Fruit fly (Drosophila melanogaster) whole organism, embryonic: ENCODE results near the gene CG9107.

Experiments used
- Asciz ChIP-seq: fragments of 200-800 bp; sonication (Bioruptor generic); optimal IDR thresholded peaks from 2 replicates; lab custom pipeline; 2017; ENCODE audit warnings: missing biosample characterization, mild to moderate bottlenecking, missing genetic modification characterization, missing genetic modification reagents
- CG10147 ChIP-seq: fragments of 200-800 bp; sonication (Bioruptor generic); optimal IDR thresholded peaks from 2 replicates; lab custom pipeline; 2019; ENCODE audit warnings: missing biosample characterization, mild to moderate bottlenecking, missing genetic modification characterization, moderate library complexity
- CG10209 ChIP-seq: fragments of 200-800 bp; sonication (Bioruptor generic); optimal IDR thresholded peaks from 3 replicates; lab custom pipeline; 2017; ENCODE audit warnings: missing biosample characterization, mild to moderate bottlenecking, missing genetic modification characterization, missing genetic modification reagents
- CG10321 ChIP-seq: fragments of 200-800 bp; sonication (Bioruptor generic); IDR thresholded peaks from 2 replicates; pipeline ENCODE4 v1.3.6; 2022; ENCODE audit warnings: missing biosample characterization, missing genetic modification characterization
- CG11695 ChIP-seq: fragments of 200-800 bp; sonication (Bioruptor generic); IDR thresholded peaks from 3 replicates; pipeline ENCODE4 v1.3.6; 2022; ENCODE audit warnings: missing biosample characterization, missing genetic modification characterization
- CG12071 ChIP-seq: fragments of 200-800 bp; sonication (Bioruptor generic); optimal IDR thresholded peaks from 3 replicates; lab custom pipeline; 2018; ENCODE audit warnings: missing biosample characterization, mild to moderate bottlenecking, missing genetic modification characterization
- CG12236 ChIP-seq: fragments of 200-800 bp; sonication (Bioruptor generic); optimal IDR thresholded peaks from 2 replicates; lab custom pipeline; 2016; ENCODE audit warnings: missing biosample characterization, missing genetic modification characterization
- CG12659 ChIP-seq: fragments of 200-800 bp; sonication (Bioruptor generic); optimal IDR thresholded peaks from 3 replicates; lab custom pipeline; 2017; ENCODE audit warnings: mild to moderate bottlenecking, missing biosample characterization, missing genetic modification reagents, missing genetic modification characterization
- CG13424 ChIP-seq: fragments of 200-800 bp; sonication (Bioruptor generic); optimal IDR thresholded peaks from 2 replicates; lab custom pipeline; 2019; ENCODE audit warnings: missing biosample characterization, mild to moderate bottlenecking, missing genetic modification characterization, moderate library complexity
- CG15696 ChIP-seq: fragments of 200-800 bp; sonication (Bioruptor generic); optimal IDR thresholded peaks from 2 replicates; lab custom pipeline; 2019; ENCODE audit warnings: missing biosample characterization, mild to moderate bottlenecking, missing genetic modification characterization, moderate library complexity
- CG1602 ChIP-seq: fragments of 200-800 bp; sonication (Bioruptor generic); optimal IDR thresholded peaks from 3 replicates; lab custom pipeline; 2016; ENCODE audit warnings: missing biosample characterization, missing genetic modification characterization
- CG16815 ChIP-seq: fragments of 200-800 bp; sonication (Bioruptor generic); optimal IDR thresholded peaks from 3 replicates; lab custom pipeline; 2017; ENCODE audit warnings: missing biosample characterization, mild to moderate bottlenecking, missing genetic modification characterization
- CG17612 ChIP-seq: fragments of 200-800 bp; sonication (Bioruptor generic); IDR thresholded peaks from 2 replicates; pipeline ENCODE4 v1.3.6; 2022; ENCODE audit warnings: missing biosample characterization, missing genetic modification characterization
- CG33213 ChIP-seq: fragments of 200-800 bp; sonication (Bioruptor generic); optimal IDR thresholded peaks from 3 replicates; lab custom pipeline; 2016; ENCODE audit warnings: missing biosample characterization, missing genetic modification characterization
- CG34376 ChIP-seq: fragments of 200-800 bp; sonication (Bioruptor generic); optimal IDR thresholded peaks from 2 replicates; lab custom pipeline; 2018; ENCODE audit warnings: missing biosample characterization, mild to moderate bottlenecking, missing genetic modification characterization
- CG4707 ChIP-seq: fragments of 200-800 bp; sonication (Bioruptor generic); optimal IDR thresholded peaks from 2 replicates; lab custom pipeline; 2018; ENCODE audit warnings: missing biosample characterization, mild to moderate bottlenecking, missing genetic modification characterization, moderate library complexity
- CG4854 ChIP-seq: fragments of 200-800 bp; sonication (Bioruptor generic); optimal IDR thresholded peaks from 2 replicates; lab custom pipeline; 2016; ENCODE audit warnings: missing biosample characterization, missing genetic modification characterization, inconsistent platforms
- CG6689 ChIP-seq: fragments of 200-800 bp; sonication (Bioruptor generic); IDR thresholded peaks from 2 replicates; pipeline ENCODE4 v1.3.6; 2022; ENCODE audit warnings: missing biosample characterization, missing genetic modification characterization
- Chrac-16 ChIP-seq: fragments of 200-800 bp; sonication (Bioruptor generic); optimal IDR thresholded peaks from 3 replicates; lab custom pipeline; 2016; ENCODE audit warnings: missing biosample characterization, missing genetic modification characterization
- CrebB ChIP-seq: fragments of 200-800 bp; sonication (Bioruptor generic); optimal IDR thresholded peaks from 3 replicates; lab custom pipeline; 2018; ENCODE audit warnings: missing biosample characterization, mild to moderate bottlenecking, missing genetic modification characterization
- Dad ChIP-seq: fragments of 200-800 bp; sonication (Bioruptor generic); optimal IDR thresholded peaks from 3 replicates; lab custom pipeline; 2016; ENCODE audit warnings: missing biosample characterization, missing genetic modification characterization
- Doc3 ChIP-seq: fragments of 200-800 bp; sonication (Bioruptor generic); IDR thresholded peaks from 3 replicates; pipeline ENCODE4 v1.3.6; 2022; ENCODE audit warnings: missing biosample characterization, missing genetic modification characterization; ENCODE audit not compliant: partially characterized antibody
- Drgx ChIP-seq: fragments of 200-800 bp; sonication (Bioruptor generic); IDR thresholded peaks from 2 replicates; pipeline ENCODE4 v1.3.6; 2022; ENCODE audit warnings: missing biosample characterization, missing genetic modification characterization
- E2f2 ChIP-seq: fragments of 200-800 bp; sonication (Bioruptor generic); IDR thresholded peaks from 2 replicates; pipeline ENCODE4 v1.3.6; 2022; ENCODE audit warnings: missing biosample characterization, missing genetic modification characterization
- H2.0 ChIP-seq: fragments of 200-800 bp; sonication (Bioruptor generic); IDR thresholded peaks from 2 replicates; pipeline ENCODE4 v1.3.6; 2022; ENCODE audit warnings: missing biosample characterization, missing genetic modification characterization
- HLH4C ChIP-seq: fragments of 200-800 bp; sonication (Bioruptor generic); IDR thresholded peaks from 3 replicates; pipeline ENCODE4 v1.3.6; 2022; ENCODE audit warnings: missing biosample characterization, missing genetic modification characterization; ENCODE audit not compliant: partially characterized antibody
- HLHmδ ChIP-seq: fragments of 200-800 bp; sonication (Bioruptor generic); optimal IDR thresholded peaks from 2 replicates; lab custom pipeline; 2018; ENCODE audit warnings: missing biosample characterization, mild to moderate bottlenecking, missing genetic modification characterization, moderate library complexity
- Hr78 ChIP-seq, 2 experiments: fragments of 200-800 bp in 1 of 2; fragments of >200 bp in 1 of 2; sonication (Bioruptor generic) in 1 of 2; optimal IDR thresholded peaks; 2 replicates each; lab custom pipeline; 2017 to 2019; ENCODE audit warnings: missing biosample characterization in 2 of 2, missing genetic modification characterization in 2 of 2, mild to moderate bottlenecking in 1 of 2, moderate library complexity in 1 of 2
- Med ChIP-seq: fragments of 200-800 bp; sonication (Bioruptor generic); peaks from one replicate; lab custom pipeline; 2016; ENCODE audit warnings: missing biosample characterization, missing genetic modification characterization, mild to moderate bottlenecking, inconsistent platforms, moderate library complexity
- Ravus ChIP-seq: fragments of 200-800 bp; sonication (Bioruptor generic); IDR thresholded peaks from 2 replicates; pipeline ENCODE4 v1.3.6; 2022; ENCODE audit warnings: missing biosample characterization, missing genetic modification characterization
- Rfx ChIP-seq: fragments of 200-800 bp; sonication (Bioruptor generic); IDR thresholded peaks from 2 replicates; pipeline ENCODE4 v1.3.6; 2022; ENCODE audit warnings: missing biosample characterization, missing genetic modification characterization
- Six4 ChIP-seq: fragments of 200-800 bp; sonication (Bioruptor generic); optimal IDR thresholded peaks from 2 replicates; lab custom pipeline; 2016; ENCODE audit warnings: missing biosample characterization, missing genetic modification characterization
- ara ChIP-seq: fragments of 200-800 bp; sonication (Bioruptor generic); IDR thresholded peaks from 2 replicates; pipeline ENCODE4 v1.3.6; 2022; ENCODE audit warnings: missing biosample characterization, missing genetic modification characterization
- cad ChIP-seq: fragments of >200 bp; optimal IDR thresholded peaks from 2 replicates; lab custom pipeline; 2017; ENCODE audit warnings: missing biosample characterization, missing genetic modification characterization
- dimm ChIP-seq: fragments of 200-800 bp; sonication (Bioruptor generic); IDR thresholded peaks from 2 replicates; pipeline ENCODE4 v1.3.6; 2022; ENCODE audit warnings: missing biosample characterization, missing genetic modification characterization
- disco-r ChIP-seq: fragments of 200-800 bp; sonication (Bioruptor generic); optimal IDR thresholded peaks from 2 replicates; lab custom pipeline; 2016; ENCODE audit warnings: missing biosample characterization, missing genetic modification characterization
- emc ChIP-seq: fragments of 200-800 bp; sonication (Bioruptor generic); optimal IDR thresholded peaks from 2 replicates; lab custom pipeline; 2016; ENCODE audit warnings: missing biosample characterization, missing genetic modification characterization
- eve ChIP-seq, 2 experiments: fragments of >200 bp; optimal IDR thresholded peaks; 2 replicates each; lab custom pipeline; 2017; ENCODE audit warnings: missing biosample characterization in 2 of 2, missing genetic modification characterization in 2 of 2
- ewg ChIP-seq: fragments of 200-800 bp; sonication (Bioruptor generic); optimal IDR thresholded peaks from 3 replicates; lab custom pipeline; 2017; ENCODE audit warnings: mild to moderate bottlenecking, missing biosample characterization, missing genetic modification reagents, missing genetic modification characterization
- eyg ChIP-seq: fragments of 200-800 bp; sonication (Bioruptor generic); optimal IDR thresholded peaks from 3 replicates; lab custom pipeline; 2016; ENCODE audit warnings: missing biosample characterization, missing genetic modification characterization
- hbn ChIP-seq: fragments of 200-800 bp; sonication (Bioruptor generic); IDR thresholded peaks from 2 replicates; pipeline ENCODE4 v1.3.6; 2022; ENCODE audit warnings: missing biosample characterization, missing genetic modification characterization; ENCODE audit not compliant: partially characterized antibody
- luna ChIP-seq: fragments of 200-800 bp; sonication (Bioruptor generic); optimal IDR thresholded peaks from 2 replicates; lab custom pipeline; 2016; ENCODE audit warnings: missing biosample characterization, missing genetic modification characterization
- odd ChIP-seq: fragments of 200-800 bp; sonication (Bioruptor generic); optimal IDR thresholded peaks from 2 replicates; lab custom pipeline; 2017; ENCODE audit warnings: missing biosample characterization, mild to moderate bottlenecking, missing genetic modification characterization
- otp ChIP-seq: fragments of 200-800 bp; sonication (Bioruptor generic); IDR thresholded peaks from 3 replicates; pipeline ENCODE4, ENCODE4 v1.3.6; 2022; ENCODE audit warnings: missing biosample characterization, missing genetic modification characterization
- pb ChIP-seq: fragments of 200-800 bp; sonication (Bioruptor generic); optimal IDR thresholded peaks from 3 replicates; lab custom pipeline; 2016; ENCODE audit warnings: missing biosample characterization, missing genetic modification characterization
- peb ChIP-seq: fragments of 200-800 bp; sonication (Bioruptor generic); IDR thresholded peaks from 2 replicates; pipeline ENCODE4 v1.3.6; 2022; ENCODE audit warnings: missing biosample characterization, missing genetic modification characterization
- ro ChIP-seq: fragments of 200-800 bp; sonication (Bioruptor generic); IDR thresholded peaks from 2 replicates; pipeline ENCODE4 v1.3.6; 2022; ENCODE audit warnings: missing biosample characterization, missing genetic modification characterization
- shn ChIP-seq: fragments of 200-800 bp; sonication (Bioruptor generic); optimal IDR thresholded peaks from 3 replicates; lab custom pipeline; 2016; ENCODE audit warnings: missing biosample characterization, missing genetic modification characterization
- sisA ChIP-seq: fragments of 200-800 bp; sonication (Bioruptor generic); IDR thresholded peaks from 2 replicates; pipeline ENCODE4 v1.3.6; 2022; ENCODE audit warnings: missing biosample characterization, missing genetic modification characterization
- tna ChIP-seq: fragments of 200-800 bp; sonication (Bioruptor generic); IDR thresholded peaks from 2 replicates; pipeline ENCODE4 v1.3.6; 2022; ENCODE audit warnings: missing biosample characterization, missing genetic modification characterization; ENCODE audit not compliant: partially characterized antibody

Gene CG9107

dm6 chr2L:6047528-6048160 is 23.3 kb upstream of the CG9107 start, which contains the start of gene IPIP (continued):
- peak; percentile 65 for TF ChIP-seq CG12659
- TF ChIP-seq luna (GFP tag; lab: Kevin White, UChicago): no peak
- no peak for TF ChIP-seq cad (GFP tag; lab: Kevin White, UChicago)
- TF ChIP-seq Dad: peak; percentile 1
- no peak for TF ChIP-seq Drgx (GFP tag; lab: Robert Waterston, UW)
- TF ChIP-seq CG13424 (tag; lab: Kevin White, UChicago): peak; percentile 17
- TF ChIP-seq ro (GFP tag; lab: Robert Waterston, UW): no peak; the same call in 1 of the 2 replicates
- TF ChIP-seq Hr78 (GFP tag; optimal IDR thresholded peaks at IDR 0.05; lab: Kevin White, UChicago): peak in 1 of 2 experiments; percentile 84
- no peak for TF ChIP-seq shn (GFP tag; lab: Kevin White, UChicago)
- no peak for TF ChIP-seq CG12236 (GFP tag; lab: Kevin White, UChicago)
- peak; percentile 13 for TF ChIP-seq CG33213 (GFP tag; lab: Kevin White, UChicago)
- no peak for TF ChIP-seq CG1602
- TF ChIP-seq CG6689 (GFP tag; lab: Robert Waterston, UW): no peak
- TF ChIP-seq Rfx (GFP tag; lab: Robert Waterston, UW): peak; percentile 74
- peak; percentile 79 for TF ChIP-seq tna (GFP tag; lab: Robert Waterston, UW)
- TF ChIP-seq CG12071 (GFP tag; lab: Kevin White, UChicago): no peak
- TF ChIP-seq CG11695 (GFP tag; lab: Robert Waterston, UW): no peak
- TF ChIP-seq ewg (GFP tag; lab: Kevin White, UChicago): peak; percentile 12
- no peak for TF ChIP-seq Asciz (GFP tag; lab: Kevin White, UChicago)
- TF ChIP-seq CrebB (tag; lab: Kevin White, UChicago): no peak
- TF ChIP-seq ara (GFP tag; lab: Robert Waterston, UW): peak; percentile 32; the same call in 1 of the 2 replicates
- TF ChIP-seq CG10209: peak; percentile 48
- TF ChIP-seq CG4854 (GFP tag; lab: Kevin White, UChicago): no peak
- no peak for TF ChIP-seq Chrac-16
- TF ChIP-seq odd (GFP tag; lab: Kevin White, UChicago): peak; percentile 6
- peak; percentile 34; the same call in 1 of the 3 replicates for TF ChIP-seq otp
- peak; percentile 91 for TF ChIP-seq Med (GFP tag; lab: Kevin White, UChicago)
- no peak for TF ChIP-seq pb (GFP tag; lab: Kevin White, UChicago)
- TF ChIP-seq H2.0 (GFP tag; lab: Robert Waterston, UW): no peak
- TF ChIP-seq CG17612 (GFP tag; lab: Robert Waterston, UW): no peak
- TF ChIP-seq Doc3 (GFP tag; lab: Robert Waterston, UW): peak; percentile 73
- TF ChIP-seq CG10321: no peak
- no peak for TF ChIP-seq disco-r (GFP tag; lab: Kevin White, UChicago)
- no peak for TF ChIP-seq CG10147 (GFP tag; lab: Kevin White, UChicago)
- TF ChIP-seq CG15696 (tag; lab: Kevin White, UChicago): no peak
- TF ChIP-seq E2f2: peak; percentile 39; the same call in 1 of the 2 replicates
- peak; percentile 74 for TF ChIP-seq HLH4C (GFP tag; lab: Robert Waterston, UW)
- no peak for TF ChIP-seq Ravus (GFP tag; lab: Robert Waterston, UW)
- no peak for TF ChIP-seq eyg (GFP tag; lab: Kevin White, UChicago)
- TF ChIP-seq CG34376: peak; percentile 24
- no peak for TF ChIP-seq CG4707
- TF ChIP-seq dimm (GFP tag; lab: Robert Waterston, UW): no peak
- TF ChIP-seq CG16815 (GFP tag; lab: Kevin White, UChicago): no peak
- TF ChIP-seq Six4 (GFP tag; lab: Kevin White, UChicago): no peak
- TF ChIP-seq peb (GFP tag; lab: Robert Waterston, UW): no peak
- peak; percentile 3 for TF ChIP-seq HLHmδ (GFP tag; lab: Kevin White, UChicago)
- TF ChIP-seq hbn: peak; percentile 68; the same call in 1 of the 2 replicates
- no peak for TF ChIP-seq eve (GFP tag; optimal IDR thresholded peaks at IDR 0.05; lab: Kevin White, UChicago)
- TF ChIP-seq emc (GFP tag; lab: Kevin White, UChicago): no peak
- 0 out of 2 replicates have a peak, but pooled peaks have one; percentile 4 for TF ChIP-seq sisA (GFP tag; lab: Robert Waterston, UW)
